Worm (Caenorhabditis elegans) whole organism, L4/young adult: Measurements from ENCODE around the gene alh-7.

Source experiments
- W03F9.2 ChIP-seq: fragments of 150-350 bp; optimal IDR thresholded peaks from 2 replicates; lab custom pipeline; 2014; ENCODE audit warnings: missing biosample characterization, missing genetic modification characterization
- him-1 ChIP-seq: sonication (generic microtip); optimal IDR thresholded peaks from 2 replicates; lab custom pipeline; 2016; ENCODE audit warnings: missing genotype, missing genetic modification reagents, missing genetic modification characterization, missing compliant biosample characterization

DNA sequence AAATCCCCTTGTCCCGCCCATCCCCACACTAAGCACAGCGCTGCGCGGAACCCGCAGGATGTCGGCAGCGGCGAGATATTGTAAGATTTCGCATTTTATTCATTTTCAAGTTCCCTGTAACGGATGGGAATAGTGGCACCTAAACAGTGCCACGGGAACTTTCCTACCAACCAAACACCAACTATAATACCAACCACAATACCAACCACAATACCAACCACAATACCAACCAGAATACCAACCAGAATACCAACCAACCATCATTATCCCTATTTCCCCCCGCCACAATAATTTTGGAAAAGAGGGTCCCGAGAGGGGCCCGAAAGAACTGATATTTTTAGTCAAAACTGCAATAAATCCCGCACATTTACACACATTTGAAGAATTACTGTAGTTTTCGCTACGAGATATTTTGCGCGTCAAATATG is 30.4 kb upstream of the alh-7 start:
- no peak for TF ChIP-seq W03F9.2 (tag; lab: Kevin White, UChicago)
- no peak for TF ChIP-seq him-1 (tag; lab: Kevin White, UChicago)
